Fruit fly (Drosophila melanogaster) whole organism, embryonic: ENCODE measurements around the gene AhcyL1.

ENCODE experiments used
- CG1024 ChIP-seq: fragments of 200-800 bp; sonication (Bioruptor generic); IDR thresholded peaks from 2 replicates; pipeline ENCODE4 v1.3.6; 2022; ENCODE audit warnings: missing biosample characterization, missing genetic modification characterization
- CG10267 ChIP-seq: fragments of 200-800 bp; sonication (Bioruptor generic); optimal IDR thresholded peaks from 2 replicates; lab custom pipeline; 2018; ENCODE audit warnings: missing biosample characterization, mild to moderate bottlenecking, missing genetic modification characterization, moderate library complexity
- CG10366 ChIP-seq: fragments of 200-800 bp; sonication (Bioruptor generic); IDR thresholded peaks from 2 replicates; pipeline ENCODE4 v1.3.6; 2022; ENCODE audit warnings: missing biosample characterization, missing genetic modification characterization
- CG11247 ChIP-seq: fragments of 200-800 bp; sonication (Bioruptor generic); IDR thresholded peaks from 2 replicates; pipeline ENCODE4 v1.3.6; 2022; ENCODE audit warnings: missing biosample characterization, missing genetic modification characterization
- CG12299 ChIP-seq: fragments of 200-800 bp; sonication (Bioruptor generic); optimal IDR thresholded peaks from 2 replicates; lab custom pipeline; 2018; ENCODE audit warnings: missing biosample characterization, mild to moderate bottlenecking, missing genetic modification characterization
- CG14014 ChIP-seq: fragments of 200-800 bp; sonication (Bioruptor generic); IDR thresholded peaks from 2 replicates; pipeline ENCODE4 v1.3.6; 2022; ENCODE audit warnings: missing biosample characterization, missing genetic modification characterization
- CG15011 ChIP-seq: fragments of 200-800 bp; sonication (Bioruptor generic); optimal IDR thresholded peaks from 3 replicates; lab custom pipeline; 2018; ENCODE audit warnings: missing biosample characterization, mild to moderate bottlenecking, missing genetic modification characterization
- CG17186 ChIP-seq: fragments of 200-800 bp; sonication (Bioruptor generic); optimal IDR thresholded peaks from 3 replicates; lab custom pipeline; 2017; ENCODE audit warnings: missing biosample characterization, missing genetic modification reagents, missing genetic modification characterization
- CG17612 ChIP-seq: fragments of 200-800 bp; sonication (Bioruptor generic); IDR thresholded peaks from 2 replicates; pipeline ENCODE4 v1.3.6; 2022; ENCODE audit warnings: missing biosample characterization, missing genetic modification characterization
- CG17829 ChIP-seq: fragments of 200-800 bp; optimal IDR thresholded peaks from 2 replicates; lab custom pipeline; 2019; ENCODE audit warnings: missing biosample characterization, mild to moderate bottlenecking, missing genetic modification characterization, moderate library complexity
- CG18011 ChIP-seq: fragments of 200-800 bp; sonication (Bioruptor generic); optimal IDR thresholded peaks from 2 replicates; lab custom pipeline; 2017; ENCODE audit warnings: missing biosample characterization, missing genetic modification characterization, mild to moderate bottlenecking, moderate library complexity, missing genotype
- CG18619 ChIP-seq: fragments of 200-800 bp; sonication (Bioruptor generic); optimal IDR thresholded peaks from 3 replicates; lab custom pipeline; 2017; ENCODE audit warnings: missing biosample characterization, mild to moderate bottlenecking, missing genetic modification characterization
- CG32532 ChIP-seq: fragments of 200-800 bp; sonication (Bioruptor generic); IDR thresholded peaks from 2 replicates; pipeline ENCODE4 v1.3.6; 2022; ENCODE audit warnings: missing biosample characterization, missing genetic modification characterization
- CG32772 ChIP-seq: fragments of 200-800 bp; sonication (Bioruptor generic); IDR thresholded peaks from 2 replicates; pipeline ENCODE4 v1.3.6; 2022; ENCODE audit warnings: missing biosample characterization, missing genetic modification characterization
- CG33213 ChIP-seq: fragments of 200-800 bp; sonication (Bioruptor generic); optimal IDR thresholded peaks from 3 replicates; lab custom pipeline; 2016; ENCODE audit warnings: missing biosample characterization, missing genetic modification characterization
- CG3847 ChIP-seq: fragments of 200-800 bp; sonication (Bioruptor generic); IDR thresholded peaks from 2 replicates; pipeline ENCODE4 v1.3.6; 2022; ENCODE audit warnings: missing biosample characterization, missing genetic modification characterization
- CG42726 ChIP-seq: fragments of 200-800 bp; sonication (Bioruptor generic); IDR thresholded peaks from 2 replicates; pipeline ENCODE4 v1.3.6; 2022; ENCODE audit warnings: missing biosample characterization, missing genetic modification characterization; ENCODE audit not compliant: partially characterized antibody
- CG4424 ChIP-seq: fragments of 200-800 bp; sonication (Bioruptor generic); optimal IDR thresholded peaks from 3 replicates; lab custom pipeline; 2016; ENCODE audit warnings: missing biosample characterization, missing genetic modification characterization
- CG6689 ChIP-seq: fragments of 200-800 bp; sonication (Bioruptor generic); IDR thresholded peaks from 2 replicates; pipeline ENCODE4 v1.3.6; 2022; ENCODE audit warnings: missing biosample characterization, missing genetic modification characterization
- CG7745 ChIP-seq: fragments of 200-800 bp; sonication (Bioruptor generic); optimal IDR thresholded peaks from 2 replicates; lab custom pipeline; 2018; ENCODE audit warnings: missing biosample characterization, mild to moderate bottlenecking, missing genetic modification characterization, moderate library complexity
- CG7987 ChIP-seq: fragments of 200-800 bp; sonication (Bioruptor generic); optimal IDR thresholded peaks from 2 replicates; lab custom pipeline; 2018; ENCODE audit warnings: missing biosample characterization, mild to moderate bottlenecking, missing genetic modification characterization, moderate library complexity
- CG8281 ChIP-seq: fragments of 200-800 bp; sonication (Bioruptor generic); optimal IDR thresholded peaks from 2 replicates; lab custom pipeline; 2018; ENCODE audit warnings: missing biosample characterization, mild to moderate bottlenecking, missing genetic modification characterization, moderate library complexity
- Dp ChIP-seq: fragments of 200-800 bp; sonication (Bioruptor generic); optimal IDR thresholded peaks from 2 replicates; lab custom pipeline; 2018; ENCODE audit warnings: missing biosample characterization, mild to moderate bottlenecking, missing genetic modification characterization, moderate library complexity
- Elba2 ChIP-seq: fragments of 200-800 bp; sonication (Bioruptor generic); optimal IDR thresholded peaks from 3 replicates; lab custom pipeline; 2016; ENCODE audit warnings: missing biosample characterization, missing genetic modification characterization
- Ets97D ChIP-seq: fragments of 200-800 bp; sonication (Bioruptor generic); optimal IDR thresholded peaks from 3 replicates; lab custom pipeline; 2016; ENCODE audit warnings: missing biosample characterization, missing genetic modification characterization
- Fer2 ChIP-seq: fragments of 200-800 bp; sonication (Bioruptor generic); optimal IDR thresholded peaks from 2 replicates; lab custom pipeline; 2018; ENCODE audit warnings: missing biosample characterization, mild to moderate bottlenecking, missing genetic modification characterization, moderate library complexity
- Hmr ChIP-seq: fragments of 200-800 bp; sonication (Bioruptor generic); optimal IDR thresholded peaks from 3 replicates; lab custom pipeline; 2017; ENCODE audit warnings: mild to moderate bottlenecking, missing biosample characterization, missing genetic modification reagents, missing genetic modification characterization
- Lim3 ChIP-seq: fragments of 200-800 bp; sonication (Bioruptor generic); IDR thresholded peaks from 2 replicates; pipeline ENCODE4 v1.3.6; 2022; ENCODE audit warnings: missing biosample characterization, missing genetic modification characterization
- MBD-R2 ChIP-seq: fragments of 200-800 bp; sonication (Bioruptor generic); IDR thresholded peaks from 2 replicates; pipeline ENCODE4 v1.3.6; 2022; ENCODE audit warnings: missing biosample characterization, missing genetic modification characterization
- Myb ChIP-seq: fragments of 200-800 bp; sonication (Bioruptor generic); optimal IDR thresholded peaks from 2 replicates; lab custom pipeline; 2016; ENCODE audit warnings: missing biosample characterization, missing genetic modification characterization
- NFAT ChIP-seq: fragments of 200-800 bp; sonication (Bioruptor generic); IDR thresholded peaks from 2 replicates; pipeline ENCODE4 v1.3.6; 2022; ENCODE audit warnings: missing biosample characterization, missing genetic modification characterization
- Nf-YA ChIP-seq: fragments of 200-800 bp; sonication (Bioruptor generic); IDR thresholded peaks from 2 replicates; pipeline ENCODE4 v1.3.6; 2022; ENCODE audit warnings: missing biosample characterization, missing genetic modification characterization
- PHDP ChIP-seq: fragments of 200-800 bp; sonication (Bioruptor generic); optimal IDR thresholded peaks from 3 replicates; lab custom pipeline; 2018; ENCODE audit warnings: missing biosample characterization, mild to moderate bottlenecking, missing genetic modification characterization, moderate library complexity
- Rx ChIP-seq: fragments of 200-800 bp; sonication (Bioruptor generic); IDR thresholded peaks from 2 replicates; pipeline ENCODE4 v1.3.6; 2022; ENCODE audit warnings: missing biosample characterization, missing genetic modification characterization
- cg ChIP-seq: fragments of 200-800 bp; sonication (Bioruptor generic); optimal IDR thresholded peaks from 3 replicates; lab custom pipeline; 2019; ENCODE audit warnings: missing biosample characterization, mild to moderate bottlenecking, missing genetic modification characterization, moderate library complexity
- ci ChIP-seq: fragments of 200-800 bp; sonication (Bioruptor generic); IDR thresholded peaks from 3 replicates; pipeline ENCODE4 v1.3.6; 2022; ENCODE audit warnings: missing biosample characterization, missing genetic modification characterization
- dm ChIP-seq: fragments of 200-800 bp; sonication (Bioruptor generic); optimal IDR thresholded peaks from 3 replicates; lab custom pipeline; 2016; ENCODE audit warnings: missing biosample characterization, missing genetic modification characterization
- en ChIP-seq: fragments of 200-800 bp; sonication (Bioruptor generic); optimal IDR thresholded peaks from 2 replicates; lab custom pipeline; 2016; ENCODE audit warnings: missing biosample characterization, missing genetic modification characterization
- exex ChIP-seq: fragments of 200-800 bp; sonication (Bioruptor generic); optimal IDR thresholded peaks from 4 replicates; lab custom pipeline; 2018; ENCODE audit warnings: missing biosample characterization, mild to moderate bottlenecking, missing genetic modification characterization, moderate library complexity
- fru ChIP-seq: fragments of >200 bp; optimal IDR thresholded peaks from 2 replicates; lab custom pipeline; 2017
- ftz-f1 ChIP-seq: fragments of 200-800 bp; sonication (Bioruptor generic); optimal IDR thresholded peaks from 2 replicates; lab custom pipeline; 2016; ENCODE audit warnings: missing biosample characterization, missing genetic modification characterization
- insv ChIP-seq, 2 experiments: fragments of 200-800 bp; sonication (Bioruptor generic); optimal IDR thresholded peaks; 3 replicates each; lab custom pipeline; 2016 to 2018; ENCODE audit warnings: missing biosample characterization in 2 of 2, missing genetic modification characterization in 2 of 2
- kni ChIP-seq: fragments of 200-800 bp; sonication (Bioruptor generic); optimal IDR thresholded peaks from 3 replicates; lab custom pipeline; 2017; ENCODE audit warnings: mild to moderate bottlenecking, missing biosample characterization, missing genetic modification reagents, missing genetic modification characterization
- knrl ChIP-seq: fragments of 200-800 bp; sonication (Bioruptor generic); IDR thresholded peaks from 3 replicates; pipeline ENCODE4 v1.3.6; 2022; ENCODE audit warnings: missing biosample characterization, missing genetic modification characterization; ENCODE audit not compliant: partially characterized antibody
- lbe ChIP-seq: fragments of 200-800 bp; sonication (Bioruptor generic); optimal IDR thresholded peaks from 2 replicates; lab custom pipeline; 2016; ENCODE audit warnings: missing biosample characterization, mild to moderate bottlenecking, missing genetic modification characterization
- lola ChIP-seq, 3 experiments: fragments of >200 bp in 2 of 3; fragments of 200-800 bp in 1 of 3; sonication (Bioruptor generic) in 1 of 3; optimal IDR thresholded peaks; 2 replicates each; lab custom pipeline; 2017 to 2019; ENCODE audit warnings: missing biosample characterization in 3 of 3, missing genetic modification characterization in 3 of 3, mild to moderate bottlenecking in 1 of 3, moderate library complexity in 1 of 3
- maf-S ChIP-seq: fragments of 200-800 bp; sonication (Bioruptor generic); optimal IDR thresholded peaks from 2 replicates; lab custom pipeline; 2016; ENCODE audit warnings: missing biosample characterization, missing genetic modification characterization
- psq ChIP-seq: fragments of 200-800 bp; sonication (Bioruptor generic); optimal IDR thresholded peaks from 2 replicates; lab custom pipeline; 2017; ENCODE audit warnings: missing biosample characterization, missing genetic modification characterization
- seq ChIP-seq: fragments of 200-800 bp; sonication (Bioruptor generic); IDR thresholded peaks from 2 replicates; pipeline ENCODE4 v1.3.6; 2022; ENCODE audit warnings: missing biosample characterization, missing genetic modification characterization
- stwl ChIP-seq: fragments of 200-800 bp; sonication (Bioruptor generic); optimal IDR thresholded peaks from 3 replicates; lab custom pipeline; 2018; ENCODE audit warnings: missing biosample characterization, mild to moderate bottlenecking, missing genetic modification characterization, moderate library complexity

Gene AhcyL1

DNA sequence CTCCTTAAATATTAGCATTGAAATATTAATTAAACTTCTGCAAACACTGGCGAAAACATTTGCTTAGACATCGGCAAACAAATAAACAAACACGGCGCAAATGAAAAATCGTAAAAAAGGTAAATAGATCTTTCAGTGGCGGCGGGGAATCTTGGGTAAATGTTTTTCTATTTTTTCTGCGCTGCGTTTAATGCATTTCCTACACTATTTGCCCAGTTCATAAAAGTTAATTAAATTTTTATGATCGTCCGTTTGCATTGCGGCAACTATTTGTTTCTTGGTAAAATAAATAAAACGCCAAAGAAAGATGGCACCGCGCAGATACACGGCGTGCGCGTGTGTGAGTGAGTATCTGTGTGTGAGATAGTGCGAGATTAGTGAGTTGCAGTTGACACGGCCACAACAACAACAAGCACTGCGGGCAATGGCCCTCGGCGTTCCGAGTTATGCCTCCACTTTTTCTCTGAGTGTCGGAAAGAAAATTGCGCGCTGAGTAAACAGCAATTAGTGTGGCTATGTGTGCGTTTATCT is 26.4 kb upstream of the AhcyL1 start (continued):
- TF ChIP-seq CG7987, result peak; percentile 62
- TF ChIP-seq CG4424 (GFP tag; lab: Kevin White, UChicago), result no peak
- TF ChIP-seq cg, result peak; percentile 77
- no peak for TF ChIP-seq Elba2
- no peak; the same call in 1 of the 2 replicates for TF ChIP-seq Nf-YA (GFP tag; lab: Robert Waterston, UW)
- no peak for TF ChIP-seq Dp (GFP tag; lab: Kevin White, UChicago)
- no peak for TF ChIP-seq CG10366
- peak; percentile 6 for TF ChIP-seq CG18011
- TF ChIP-seq CG6689 (GFP tag; lab: Robert Waterston, UW), result 0 out of 2 replicates have a peak, but pooled peaks have one; percentile 17
- peak; percentile 49 for TF ChIP-seq CG8281 (tag; lab: Kevin White, UChicago)
- TF ChIP-seq ci (GFP tag; lab: Robert Waterston, UW), result peak; percentile 69
- 0 out of 2 replicates have a peak, but pooled peaks have one; percentile 7 for TF ChIP-seq seq (GFP tag; lab: Robert Waterston, UW)
- TF ChIP-seq CG7745 (tag; lab: Kevin White, UChicago), result peak; percentile 81
- no peak for TF ChIP-seq stwl (tag; lab: Kevin White, UChicago)
- TF ChIP-seq NFAT, result peak; percentile 20; the same call in 1 of the 2 replicates
- no peak for TF ChIP-seq dm
- no peak for TF ChIP-seq lbe
- peak; percentile 37 for TF ChIP-seq CG15011 (GFP tag; lab: Kevin White, UChicago)
- no peak for TF ChIP-seq CG3847 (GFP tag; lab: Robert Waterston, UW)
- TF ChIP-seq fru (lab: Kevin White, UChicago), result no peak
- TF ChIP-seq kni (GFP tag; lab: Kevin White, UChicago), result peak; percentile 63
- 0 out of 2 replicates have a peak, but pooled peaks have one; percentile 13 for TF ChIP-seq CG32532 (GFP tag; lab: Robert Waterston, UW)
- no peak for TF ChIP-seq Fer2 (tag; lab: Kevin White, UChicago)
- TF ChIP-seq ftz-f1 (GFP tag; lab: Kevin White, UChicago), result no peak
- no peak for TF ChIP-seq CG33213 (GFP tag; lab: Kevin White, UChicago)
- TF ChIP-seq maf-S (GFP tag; lab: Kevin White, UChicago), result peak; percentile 53
- no peak for TF ChIP-seq Myb (GFP tag; lab: Kevin White, UChicago)
- peak; percentile 21 for TF ChIP-seq CG10267
- TF ChIP-seq Rx, result no peak
- TF ChIP-seq CG17612, result no peak
- peak; percentile 17; the same call in 1 of the 2 replicates for TF ChIP-seq MBD-R2 (GFP tag; lab: Robert Waterston, UW)
- no peak for TF ChIP-seq Hmr
- TF ChIP-seq insv (GFP tag; optimal IDR thresholded peaks at IDR 0.05; lab: Kevin White, UChicago), result peak in 1 of 2 experiments; percentile 12
- TF ChIP-seq Lim3 (GFP tag; lab: Robert Waterston, UW), result no peak
- TF ChIP-seq CG18619, result peak; percentile 23
- TF ChIP-seq CG17829, result peak; percentile 28
- TF ChIP-seq CG14014 (GFP tag; lab: Robert Waterston, UW), result no peak; the same call in 1 of the 2 replicates
- TF ChIP-seq en, result peak; percentile 23
- peak; percentile 84 for TF ChIP-seq exex (tag; lab: Kevin White, UChicago)
- TF ChIP-seq CG17186, result peak; percentile 18
- peak in 1 of 3 experiments; percentile 48 for TF ChIP-seq lola (GFP tag; optimal IDR thresholded peaks at IDR 0.05; lab: Kevin White, UChicago)
- no peak for TF ChIP-seq knrl (GFP tag; lab: Robert Waterston, UW)
- TF ChIP-seq CG1024 (GFP tag; lab: Robert Waterston, UW), result no peak
- TF ChIP-seq CG32772 (GFP tag; lab: Robert Waterston, UW), result no peak; the same call in 1 of the 2 replicates
- TF ChIP-seq psq, result no peak
- peak; percentile 75 for TF ChIP-seq PHDP (tag; lab: Kevin White, UChicago)
- TF ChIP-seq CG42726, result no peak
- TF ChIP-seq CG12299 (tag; lab: Kevin White, UChicago), result peak; percentile 21
- TF ChIP-seq Ets97D, result no peak
- 0 out of 2 replicates have a peak, but pooled peaks have one; percentile 29 for TF ChIP-seq CG11247
